Fruit fly (Drosophila melanogaster) whole organism, embryonic: ENCODE results near the gene Rad17.

ENCODE experiments used
- Ada2b ChIP-seq: fragments of 200-800 bp; sonication (Bioruptor generic); IDR thresholded peaks from 2 replicates; pipeline ENCODE4 v1.3.6; 2022; ENCODE audit warnings: missing biosample characterization, missing genetic modification characterization
- Atf3 ChIP-seq: fragments of 200-800 bp; sonication (Bioruptor generic); optimal IDR thresholded peaks from 3 replicates; lab custom pipeline; 2016; ENCODE audit warnings: missing biosample characterization, missing genetic modification characterization
- B-H1 ChIP-seq: fragments of 200-800 bp; sonication (Bioruptor generic); IDR thresholded peaks from 3 replicates; pipeline ENCODE4 v1.3.6; 2022; ENCODE audit warnings: missing biosample characterization, missing genetic modification characterization
- Bgb ChIP-seq: fragments of 200-800 bp; sonication (Bioruptor generic); IDR thresholded peaks from 2 replicates; pipeline ENCODE4 v1.3.6; 2022; ENCODE audit warnings: missing biosample characterization, missing genetic modification characterization; ENCODE audit not compliant: partially characterized antibody
- CG10267 ChIP-seq: fragments of 200-800 bp; sonication (Bioruptor generic); optimal IDR thresholded peaks from 2 replicates; lab custom pipeline; 2018; ENCODE audit warnings: missing biosample characterization, mild to moderate bottlenecking, missing genetic modification characterization, moderate library complexity
- CG10462 ChIP-seq: fragments of 200-800 bp; sonication (Bioruptor generic); optimal IDR thresholded peaks from 2 replicates; lab custom pipeline; 2016; ENCODE audit warnings: missing biosample characterization, missing genetic modification characterization
- CG11247 ChIP-seq: fragments of 200-800 bp; sonication (Bioruptor generic); IDR thresholded peaks from 2 replicates; pipeline ENCODE4 v1.3.6; 2022; ENCODE audit warnings: missing biosample characterization, missing genetic modification characterization
- CG11456 ChIP-seq: fragments of 200-800 bp; sonication (Bioruptor generic); IDR thresholded peaks from 3 replicates; pipeline ENCODE4 v1.3.6; 2022; ENCODE audit warnings: missing biosample characterization, missing genetic modification characterization
- CG12942 ChIP-seq: fragments of 200-800 bp; sonication (Bioruptor generic); optimal IDR thresholded peaks from 3 replicates; lab custom pipeline; 2016; ENCODE audit warnings: missing biosample characterization, missing genetic modification characterization
- CG13296 ChIP-seq: fragments of 200-800 bp; sonication (Bioruptor generic); optimal IDR thresholded peaks from 3 replicates; lab custom pipeline; 2018; ENCODE audit warnings: missing biosample characterization, mild to moderate bottlenecking, missing genetic modification characterization
- CG13894 ChIP-seq: fragments of 200-800 bp; sonication (Bioruptor generic); optimal IDR thresholded peaks from 3 replicates; lab custom pipeline; 2018; ENCODE audit warnings: missing biosample characterization, mild to moderate bottlenecking, missing genetic modification characterization, moderate library complexity
- CG15011 ChIP-seq: fragments of 200-800 bp; sonication (Bioruptor generic); optimal IDR thresholded peaks from 3 replicates; lab custom pipeline; 2018; ENCODE audit warnings: missing biosample characterization, mild to moderate bottlenecking, missing genetic modification characterization
- CG1603 ChIP-seq: fragments of 200-800 bp; sonication (Bioruptor generic); optimal IDR thresholded peaks from 2 replicates; lab custom pipeline; 2019; ENCODE audit warnings: missing biosample characterization, mild to moderate bottlenecking, missing genetic modification characterization, moderate library complexity
- CG17912 ChIP-seq: fragments of 200-800 bp; sonication (Bioruptor generic); optimal IDR thresholded peaks from 2 replicates; lab custom pipeline; 2018; ENCODE audit warnings: missing biosample characterization, mild to moderate bottlenecking, missing genetic modification characterization
- CG18764 ChIP-seq: fragments of 200-800 bp; sonication (Bioruptor generic); optimal IDR thresholded peaks from 3 replicates; lab custom pipeline; 2016; ENCODE audit warnings: missing biosample characterization, missing genetic modification characterization
- CG2129 ChIP-seq: fragments of 200-800 bp; sonication (Bioruptor generic); IDR thresholded peaks from 2 replicates; pipeline ENCODE4 v1.3.6; 2022; ENCODE audit warnings: missing biosample characterization, missing genetic modification characterization; ENCODE audit not compliant: partially characterized antibody
- CG31441 ChIP-seq: fragments of 200-800 bp; sonication (Bioruptor generic); IDR thresholded peaks from 2 replicates; pipeline ENCODE4 v1.3.6; 2022; ENCODE audit warnings: missing biosample characterization, missing genetic modification characterization
- CG32532 ChIP-seq: fragments of 200-800 bp; sonication (Bioruptor generic); IDR thresholded peaks from 2 replicates; pipeline ENCODE4 v1.3.6; 2022; ENCODE audit warnings: missing biosample characterization, missing genetic modification characterization
- CG34224 ChIP-seq: fragments of 200-800 bp; sonication (Bioruptor generic); IDR thresholded peaks from 3 replicates; pipeline ENCODE4 v1.3.6; 2022; ENCODE audit warnings: missing biosample characterization, missing genetic modification characterization; ENCODE audit not compliant: partially characterized antibody
- CG34376 ChIP-seq: fragments of 200-800 bp; sonication (Bioruptor generic); optimal IDR thresholded peaks from 2 replicates; lab custom pipeline; 2018; ENCODE audit warnings: missing biosample characterization, mild to moderate bottlenecking, missing genetic modification characterization
- CG4328 ChIP-seq: fragments of 200-800 bp; sonication (Bioruptor generic); optimal IDR thresholded peaks from 3 replicates; lab custom pipeline; 2017; ENCODE audit warnings: missing biosample characterization, missing genetic modification reagents, missing genetic modification characterization
- CG4707 ChIP-seq: fragments of 200-800 bp; sonication (Bioruptor generic); optimal IDR thresholded peaks from 2 replicates; lab custom pipeline; 2018; ENCODE audit warnings: missing biosample characterization, mild to moderate bottlenecking, missing genetic modification characterization, moderate library complexity
- CG7372 ChIP-seq: fragments of 200-800 bp; sonication (Bioruptor generic); IDR thresholded peaks from 2 replicates; pipeline ENCODE4 v1.3.6; 2022; ENCODE audit warnings: missing biosample characterization, missing genetic modification characterization
- CG7745 ChIP-seq: fragments of 200-800 bp; sonication (Bioruptor generic); optimal IDR thresholded peaks from 2 replicates; lab custom pipeline; 2018; ENCODE audit warnings: missing biosample characterization, mild to moderate bottlenecking, missing genetic modification characterization, moderate library complexity
- CG7928 ChIP-seq: fragments of 200-800 bp; sonication (Bioruptor generic); optimal IDR thresholded peaks from 2 replicates; lab custom pipeline; 2017; ENCODE audit warnings: missing biosample characterization, mild to moderate bottlenecking, missing genetic modification characterization
- D19A ChIP-seq: fragments of 200-800 bp; optimal IDR thresholded peaks from 3 replicates; lab custom pipeline; 2019; ENCODE audit warnings: missing biosample characterization, mild to moderate bottlenecking, missing genetic modification characterization, moderate library complexity
- Dref ChIP-seq: fragments of 200-800 bp; sonication (Bioruptor generic); IDR thresholded peaks from 2 replicates; pipeline ENCODE4 v1.3.6; 2022; ENCODE audit warnings: missing biosample characterization, missing genetic modification characterization
- Fer2 ChIP-seq: fragments of 200-800 bp; sonication (Bioruptor generic); optimal IDR thresholded peaks from 2 replicates; lab custom pipeline; 2018; ENCODE audit warnings: missing biosample characterization, mild to moderate bottlenecking, missing genetic modification characterization, moderate library complexity
- Hr3 ChIP-seq: fragments of 200-800 bp; sonication (Bioruptor generic); optimal IDR thresholded peaks from 3 replicates; lab custom pipeline; 2016; ENCODE audit warnings: missing biosample characterization, missing genetic modification characterization
- Mes4 ChIP-seq: fragments of 200-800 bp; sonication (Bioruptor generic); optimal IDR thresholded peaks from 2 replicates; lab custom pipeline; 2016; ENCODE audit warnings: missing biosample characterization, missing genetic modification characterization
- Nf-YC ChIP-seq: fragments of 200-800 bp; optimal IDR thresholded peaks from 3 replicates; lab custom pipeline; 2019; ENCODE audit warnings: missing biosample characterization, mild to moderate bottlenecking, missing genetic modification characterization, moderate library complexity
- Oaz ChIP-seq: fragments of 200-800 bp; sonication (Bioruptor generic); IDR thresholded peaks from 2 replicates; pipeline ENCODE4 v1.3.6; 2022; ENCODE audit warnings: missing biosample characterization, missing genetic modification characterization
- Oli ChIP-seq: fragments of 200-800 bp; sonication (Bioruptor generic); optimal IDR thresholded peaks from 2 replicates; lab custom pipeline; 2018; ENCODE audit warnings: missing biosample characterization, mild to moderate bottlenecking, missing genetic modification characterization, moderate library complexity
- Rx ChIP-seq: fragments of 200-800 bp; sonication (Bioruptor generic); IDR thresholded peaks from 2 replicates; pipeline ENCODE4 v1.3.6; 2022; ENCODE audit warnings: missing biosample characterization, missing genetic modification characterization
- Sox100B ChIP-seq: fragments of 200-800 bp; sonication (Bioruptor generic); optimal IDR thresholded peaks from 3 replicates; lab custom pipeline; 2018; ENCODE audit warnings: missing biosample characterization, mild to moderate bottlenecking, missing genetic modification characterization
- Stat92E ChIP-seq, 3 experiments: fragments of >200 bp in 2 of 3; fragments of 200-800 bp in 1 of 3; sonication (Bioruptor generic) in 1 of 3; optimal IDR thresholded peaks; 2 replicates each; lab custom pipeline; 2017 to 2019; ENCODE audit warnings: missing biosample characterization in 3 of 3, missing genetic modification characterization in 3 of 3, mild to moderate bottlenecking in 1 of 3, moderate library complexity in 1 of 3
- aop ChIP-seq: fragments of 200-800 bp; sonication (Bioruptor generic); IDR thresholded peaks from 2 replicates; pipeline ENCODE4 v1.3.6; 2022; ENCODE audit warnings: missing biosample characterization, missing genetic modification characterization
- da ChIP-seq: fragments of 200-800 bp; sonication (Bioruptor generic); optimal IDR thresholded peaks from 2 replicates; lab custom pipeline; 2016; ENCODE audit warnings: missing biosample characterization, missing genetic modification characterization
- ems ChIP-seq: fragments of 200-800 bp; sonication (Bioruptor generic); optimal IDR thresholded peaks from 3 replicates; lab custom pipeline; 2016; ENCODE audit warnings: missing biosample characterization, missing genetic modification characterization
- en ChIP-seq: fragments of 200-800 bp; sonication (Bioruptor generic); optimal IDR thresholded peaks from 2 replicates; lab custom pipeline; 2016; ENCODE audit warnings: missing biosample characterization, missing genetic modification characterization
- ewg ChIP-seq: fragments of 200-800 bp; sonication (Bioruptor generic); optimal IDR thresholded peaks from 3 replicates; lab custom pipeline; 2017; ENCODE audit warnings: mild to moderate bottlenecking, missing biosample characterization, missing genetic modification reagents, missing genetic modification characterization
- exex ChIP-seq: fragments of 200-800 bp; sonication (Bioruptor generic); optimal IDR thresholded peaks from 4 replicates; lab custom pipeline; 2018; ENCODE audit warnings: missing biosample characterization, mild to moderate bottlenecking, missing genetic modification characterization, moderate library complexity
- ken ChIP-seq: fragments of 200-800 bp; sonication (Bioruptor generic); IDR thresholded peaks from 3 replicates; pipeline ENCODE4 v1.3.6; 2022; ENCODE audit warnings: missing biosample characterization, missing genetic modification characterization
- run ChIP-seq: fragments of 200-800 bp; sonication (Bioruptor generic); optimal IDR thresholded peaks from 3 replicates; lab custom pipeline; 2018; ENCODE audit warnings: missing biosample characterization, mild to moderate bottlenecking, missing genetic modification characterization
- sim ChIP-seq: fragments of 200-800 bp; sonication (Bioruptor generic); IDR thresholded peaks from 2 replicates; pipeline ENCODE4 v1.3.6; 2022; ENCODE audit warnings: missing biosample characterization, missing genetic modification characterization
- ssp ChIP-seq: fragments of 200-800 bp; sonication (Bioruptor generic); IDR thresholded peaks from 2 replicates; pipeline ENCODE4 v1.3.6; 2022; ENCODE audit warnings: missing biosample characterization, missing genetic modification characterization
- stwl ChIP-seq: fragments of 200-800 bp; sonication (Bioruptor generic); optimal IDR thresholded peaks from 3 replicates; lab custom pipeline; 2018; ENCODE audit warnings: missing biosample characterization, mild to moderate bottlenecking, missing genetic modification characterization, moderate library complexity
- tx ChIP-seq: fragments of 200-800 bp; sonication (Bioruptor generic); optimal IDR thresholded peaks from 2 replicates; lab custom pipeline; 2016; ENCODE audit warnings: missing biosample characterization, missing genetic modification characterization

Rad17 gene

DNA sequence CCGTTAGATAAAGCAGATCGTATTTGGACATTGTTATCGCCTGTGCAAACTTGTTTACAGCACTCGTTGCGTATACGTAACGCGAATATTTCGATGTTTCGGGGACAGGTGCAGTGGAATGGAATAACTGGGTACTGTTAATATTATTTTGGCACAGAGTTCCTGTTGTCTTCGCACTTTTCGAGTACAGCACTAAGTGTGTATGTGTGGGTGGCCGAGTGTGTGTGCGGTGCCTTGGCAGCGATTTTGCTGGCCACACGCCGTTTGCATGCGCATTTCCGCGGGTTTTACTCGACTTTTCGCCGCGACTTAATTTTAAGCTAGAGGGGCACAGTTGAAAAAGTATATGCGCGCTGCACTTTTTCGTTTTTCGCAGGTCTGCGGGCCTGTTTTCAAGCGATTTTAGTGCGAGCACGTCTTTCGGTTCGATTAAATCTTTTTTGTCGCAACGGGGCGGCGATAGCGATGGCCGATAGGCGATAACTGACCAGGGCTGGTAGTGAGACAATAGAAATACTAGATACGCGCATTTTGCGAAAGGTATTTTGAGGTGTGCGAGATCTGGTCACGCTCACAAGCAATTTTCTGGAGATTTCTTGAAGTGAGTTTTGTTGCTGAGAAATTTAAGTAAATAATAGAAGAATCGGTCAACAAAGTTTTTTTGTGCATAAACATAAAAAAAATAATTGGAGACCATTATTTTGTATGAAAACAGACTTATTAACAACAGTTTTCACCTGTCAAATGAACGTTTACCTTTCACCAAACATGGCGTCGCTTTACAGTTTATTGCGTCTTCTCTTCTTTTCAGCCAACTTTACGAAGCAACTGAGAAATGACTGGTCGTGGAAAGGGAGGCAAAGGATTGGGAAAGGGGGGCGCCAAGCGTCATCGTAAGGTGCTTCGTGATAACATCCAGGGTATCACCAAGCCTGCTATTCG is 37.5 kb downstream of the Rad17 start, which contains the start of the genes put and His4r (continued):
- TF ChIP-seq CG2129 (no peak), Dref (peak; percentile 90), Fer2 (no peak), exex (tag; lab: Kevin White, UChicago) (no peak), CG34224 (GFP tag; lab: Robert Waterston, UW) (peak; percentile 27; the same call in 1 of the 3 replicates), aop (GFP tag; lab: Robert Waterston, UW) (no peak), Rx (GFP tag; lab: Robert Waterston, UW) (no peak), ken (no peak), ems (no peak), CG12942 (no peak), CG32532 (GFP tag; lab: Robert Waterston, UW) (peak; percentile 19; the same call in 1 of the 2 replicates), Ada2b (GFP tag; lab: Robert Waterston, UW) (no peak), CG17912 (GFP tag; lab: Kevin White, UChicago) (peak; percentile 40), Oli (no peak), CG18764 (GFP tag; lab: Kevin White, UChicago) (peak; percentile 4), da (GFP tag; lab: Kevin White, UChicago) (no peak), Nf-YC (tag; lab: Kevin White, UChicago) (peak; percentile 30), CG10267 (peak; percentile 58), en (no peak), CG13894 (tag; lab: Kevin White, UChicago) (no peak), Sox100B (GFP tag; lab: Kevin White, UChicago) (no peak), run (tag; lab: Kevin White, UChicago) (no peak), Oaz (GFP tag; lab: Robert Waterston, UW) (no peak), Bgb (peak; percentile 70; the same call in 1 of the 2 replicates), CG4328 (GFP tag; lab: Kevin White, UChicago) (no peak), Stat92E (GFP tag; optimal IDR thresholded peaks at IDR 0.05; lab: Kevin White, UChicago) (peak in 1 of 3 experiments; percentile 57), D19A (peak; percentile 7), CG11247 (no peak), CG13296 (no peak), CG7745 (no peak), CG34376 (GFP tag; lab: Kevin White, UChicago) (no peak), tx (GFP tag; lab: Kevin White, UChicago) (no peak), ssp (GFP tag; lab: Robert Waterston, UW) (0 out of 2 replicates have a peak, but pooled peaks have one; percentile 9), CG4707 (GFP tag; lab: Kevin White, UChicago) (no peak), CG10462 (GFP tag; lab: Kevin White, UChicago) (no peak), stwl (tag; lab: Kevin White, UChicago) (peak; percentile 70), Mes4 (GFP tag; lab: Kevin White, UChicago) (no peak), CG7372 (GFP tag; lab: Robert Waterston, UW) (peak; percentile 29; the same call in 1 of the 2 replicates), CG31441 (no peak), CG1603 (tag; lab: Kevin White, UChicago) (peak; percentile 81), B-H1 (GFP tag; lab: Robert Waterston, UW) (no peak), sim (no peak), CG11456 (GFP tag; lab: Robert Waterston, UW) (no peak), ewg (peak; percentile 7), Atf3 (GFP tag; lab: Kevin White, UChicago) (no peak), CG7928 (GFP tag; lab: Kevin White, UChicago) (peak; percentile 87), Hr3 (GFP tag; lab: Kevin White, UChicago) (no peak), CG15011 (no peak)
